Worm (Caenorhabditis elegans): ENCODE results near the gene scav-4.

The scav-4 gene

DNA sequence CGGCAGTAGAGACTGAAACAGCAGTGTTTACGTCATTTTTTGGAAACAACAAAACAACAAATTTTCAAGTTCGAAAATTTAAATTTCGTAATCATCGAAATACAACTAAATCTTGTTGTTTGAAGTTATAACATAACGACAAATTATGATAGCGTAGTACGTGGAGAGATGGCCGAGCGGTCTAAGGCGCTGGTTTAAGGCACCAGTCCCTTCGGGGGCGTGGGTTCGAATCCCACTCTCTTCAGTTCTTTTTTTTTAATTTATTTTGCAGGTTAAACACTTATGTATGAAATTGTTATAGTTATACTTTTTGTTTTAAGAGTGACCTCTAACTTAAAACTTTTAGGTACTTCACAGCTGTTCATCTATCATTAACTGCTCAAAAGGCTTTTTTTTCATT, 39.3 kb upstream of the scav-4 start (continued):
- TF ChIP-seq snpc-4 (GFP tag; optimal IDR thresholded peaks at IDR 0.05) (peak; percentile 43), snpc-4 (tag; optimal IDR thresholded peaks at IDR 0.05) (no peak), snpc-3.4 (tag; optimal IDR thresholded peaks at IDR 0.05) (peak; percentile 64), die-1 (tag; optimal IDR thresholded peaks at IDR 0.05) (peak; percentile 68)

DNA sequence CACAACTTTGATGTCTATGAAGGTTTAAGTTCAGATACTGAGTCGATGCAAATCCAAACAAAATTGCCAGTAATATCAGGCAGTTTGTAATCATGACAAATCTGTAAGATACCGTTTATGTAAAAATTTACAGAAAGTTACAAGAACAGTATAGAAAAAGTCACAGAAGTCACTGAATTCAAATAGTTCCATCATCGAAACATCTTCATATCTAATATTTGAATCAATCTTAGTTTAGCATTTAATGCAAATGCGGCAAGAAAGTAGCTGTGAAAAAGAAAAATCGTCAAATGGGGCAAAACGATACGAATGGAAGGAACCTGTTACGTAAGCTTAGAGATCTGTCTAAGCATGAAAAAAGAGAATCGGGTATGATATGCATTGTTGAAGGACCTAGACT, 38.4 kb upstream of the scav-4 start, which contains the start of gene gmap-2:
gmap-2 (minus strand) TSS at position 101 of the 400 bp plus-strand sequence.
- TF ChIP-seq D2030.7 (GFP tag; IDR thresholded peaks at IDR 0.05), result no peak
- TF ChIP-seq somi-1 (GFP tag; optimal IDR thresholded peaks at IDR 0.05), result no peak
- TF ChIP-seq zfh-2 (GFP tag; conservative IDR thresholded peaks at IDR 0.05), result no peak
- no peak for TF ChIP-seq dpff-1 (tag; optimal IDR thresholded peaks at IDR 0.05)
- no peak for TF ChIP-seq F55B11.4 (tag; optimal IDR thresholded peaks at IDR 0.05; ENCODE audit: borderline replicate concordance, insufficient read depth)
- no peak for TF ChIP-seq B0035.1 (tag; optimal IDR thresholded peaks at IDR 0.05)
- no peak for TF ChIP-seq sea-2 (GFP tag; IDR thresholded peaks at IDR 0.05)

DNA sequence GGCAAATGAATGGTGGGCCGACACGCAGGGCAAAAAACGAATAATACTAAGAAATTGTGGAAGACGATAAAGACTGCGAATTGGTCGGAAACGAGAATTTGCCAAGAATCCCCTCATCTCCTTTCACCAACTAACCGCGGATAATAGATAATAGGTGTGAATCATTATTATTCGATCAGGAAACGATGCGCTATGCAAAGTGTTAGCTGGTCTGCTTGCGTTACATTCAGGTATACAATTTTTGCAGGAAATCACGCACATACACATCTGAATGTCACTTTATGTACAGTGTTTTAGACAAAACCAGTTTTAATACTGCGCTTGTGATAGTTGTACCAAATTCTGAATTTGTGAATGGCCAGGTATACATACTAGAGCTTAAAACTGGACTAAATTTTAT, 36.9 kb upstream of the scav-4 start:
- TF ChIP-seq nfya-1 (tag; optimal IDR thresholded peaks at IDR 0.05; ENCODE audit: borderline replicate concordance, insufficient read depth) (no peak), die-1 (tag; optimal IDR thresholded peaks at IDR 0.05) (no peak), nfyb-1 (GFP tag; IDR thresholded peaks at IDR 0.05) (no peak)

DNA sequence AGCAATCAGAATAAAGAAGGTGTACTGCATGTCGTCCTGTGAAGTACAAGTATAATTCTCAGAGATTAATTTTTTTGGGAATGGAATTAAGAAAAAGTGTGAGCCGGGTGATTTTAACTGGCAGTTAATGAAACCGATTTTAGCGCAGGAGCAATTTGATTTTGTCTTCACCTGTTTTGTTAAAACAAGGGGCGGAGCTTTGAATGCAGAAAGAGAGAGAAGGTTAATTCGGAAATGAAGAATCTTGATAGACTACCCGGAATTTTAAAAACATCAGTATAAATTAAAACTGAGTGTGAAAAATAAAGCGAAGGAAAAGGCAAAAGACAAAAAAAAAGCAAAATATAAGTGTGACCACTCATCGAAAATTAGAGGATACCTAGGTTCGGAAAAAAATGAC, 35.0 kb upstream of the scav-4 start, which contains the start of gene C05E7.3:
C05E7.3 (minus strand) TSS at position 101 of the 400 bp plus-strand sequence.
- TF ChIP-seq Y95B8A.8 (GFP tag; IDR thresholded peaks at IDR 0.05) (no peak), dpl-1 (GFP tag; optimal IDR thresholded peaks at IDR 0.05) (no peak), ztf-18 (tag; optimal IDR thresholded peaks at IDR 0.05) (no peak), ceh-79 (tag; optimal IDR thresholded peaks at IDR 0.05) (no peak), egl-18 (GFP tag; IDR thresholded peaks at IDR 0.05) (no peak), nhr-179 (tag; optimal IDR thresholded peaks at IDR 0.05) (no peak), T07F8.4 (tag; optimal IDR thresholded peaks at IDR 0.05) (no peak), Y56A3A.18 (GFP tag; IDR thresholded peaks at IDR 0.05) (no peak), madf-10 (tag; optimal IDR thresholded peaks at IDR 0.05) (no peak), xnd-1 (tag; optimal IDR thresholded peaks at IDR 0.05) (no peak), sptf-2 (GFP tag; optimal IDR thresholded peaks at IDR 0.05) (no peak), madf-8 (GFP tag; conservative IDR thresholded peaks at IDR 0.05) (no peak), unc-62 (GFP tag; optimal IDR thresholded peaks at IDR 0.05) (no peak), ztf-28 (GFP tag; IDR thresholded peaks at IDR 0.05) (no peak), athp-1 (tag; optimal IDR thresholded peaks at IDR 0.05) (no peak), somi-1 (GFP tag; optimal IDR thresholded peaks at IDR 0.05) (no peak), ekl-4 (GFP tag; IDR thresholded peaks at IDR 0.05) (no peak), F52B5.7 (tag; optimal IDR thresholded peaks at IDR 0.05) (no peak), lag-1 (GFP tag; IDR thresholded peaks at IDR 0.05) (no peak), F39B2.1 (GFP tag; IDR thresholded peaks at IDR 0.05) (no peak)

DNA sequence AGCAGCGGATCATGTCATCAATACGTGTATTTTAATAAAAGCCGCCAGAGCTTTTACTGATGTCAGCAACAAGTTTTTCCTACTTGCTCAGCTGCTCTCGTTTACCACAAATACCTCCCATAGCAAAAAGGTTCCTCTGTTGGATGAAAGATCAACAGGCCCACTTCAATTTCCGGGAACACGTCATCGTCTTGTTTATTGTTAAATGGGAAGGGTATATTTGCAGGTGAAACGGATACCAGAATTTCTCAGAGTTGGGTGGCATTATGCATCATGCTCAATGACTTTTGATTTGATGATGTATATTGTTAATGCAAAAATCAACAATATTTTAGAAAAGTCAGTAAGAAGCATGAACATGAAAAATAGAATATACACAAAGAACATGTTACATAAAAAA, 30.4 kb upstream of the scav-4 start:
- no peak for TF ChIP-seq ztf-25 (GFP tag; IDR thresholded peaks at IDR 0.05)
- TF ChIP-seq mxl-1 (tag; optimal IDR thresholded peaks at IDR 0.05), result no peak
- TF ChIP-seq snpc-3.4 (tag; optimal IDR thresholded peaks at IDR 0.05), result no peak
- TF ChIP-seq lin-54 (GFP tag; optimal IDR thresholded peaks at IDR 0.05), result no peak
- no peak for TF ChIP-seq K12H6.12 (tag; optimal IDR thresholded peaks at IDR 0.05)
- no peak for TF ChIP-seq C06A6.2 (GFP tag; conservative IDR thresholded peaks at IDR 0.05)

Data from whole organism, young adult.